Fruit fly (Drosophila melanogaster) whole organism, embryonic: ENCODE results near the gene CG1824.

Source experiments
- CG12769 ChIP-seq: fragments of 200-800 bp; sonication (Bioruptor generic); optimal IDR thresholded peaks from 2 replicates; lab custom pipeline; 2019; ENCODE audit warnings: missing biosample characterization, mild to moderate bottlenecking, missing genetic modification characterization, moderate library complexity
- CG14710 ChIP-seq: fragments of 200-800 bp; sonication (Bioruptor generic); optimal IDR thresholded peaks from 3 replicates; lab custom pipeline; 2019; ENCODE audit warnings: missing biosample characterization, mild to moderate bottlenecking, missing genetic modification characterization, moderate library complexity
- CG15479 ChIP-seq: fragments of 200-800 bp; sonication (Bioruptor generic); optimal IDR thresholded peaks from 3 replicates; lab custom pipeline; 2019; ENCODE audit warnings: missing biosample characterization, mild to moderate bottlenecking, missing genetic modification characterization, moderate library complexity
- CG8388 ChIP-seq: fragments of 200-800 bp; sonication (Bioruptor generic); optimal IDR thresholded peaks from 2 replicates; lab custom pipeline; 2019; ENCODE audit warnings: missing biosample characterization, mild to moderate bottlenecking, missing genetic modification characterization, moderate library complexity
- ERR ChIP-seq: fragments of 200-800 bp; sonication (Bioruptor generic); optimal IDR thresholded peaks from 2 replicates; lab custom pipeline; 2016; ENCODE audit warnings: missing biosample characterization, missing genetic modification characterization
- H2.0 ChIP-seq: fragments of 200-800 bp; sonication (Bioruptor generic); IDR thresholded peaks from 2 replicates; pipeline ENCODE4 v1.3.6; 2022; ENCODE audit warnings: missing biosample characterization, missing genetic modification characterization
- cad ChIP-seq: fragments of >200 bp; optimal IDR thresholded peaks from 2 replicates; lab custom pipeline; 2017; ENCODE audit warnings: missing biosample characterization, missing genetic modification characterization
- crp ChIP-seq, 2 experiments: fragments of 200-800 bp; sonication (Bioruptor generic); optimal IDR thresholded peaks; 2 replicates in 1 of 2; 3 replicates in 1 of 2; lab custom pipeline; 2017; ENCODE audit warnings: missing biosample characterization in 2 of 2, missing genetic modification characterization in 2 of 2, mild to moderate bottlenecking in 1 of 2, moderate library complexity in 1 of 2
- luna ChIP-seq: fragments of 200-800 bp; sonication (Bioruptor generic); optimal IDR thresholded peaks from 2 replicates; lab custom pipeline; 2016; ENCODE audit warnings: missing biosample characterization, missing genetic modification characterization
- slbo ChIP-seq: fragments of 200-800 bp; sonication (Bioruptor generic); IDR thresholded peaks from 2 replicates; pipeline ENCODE4 v1.3.6; 2022; ENCODE audit warnings: missing biosample characterization, missing genetic modification characterization
- tup ChIP-seq: fragments of 200-800 bp; sonication (Bioruptor generic); optimal IDR thresholded peaks from 2 replicates; lab custom pipeline; 2016; ENCODE audit warnings: missing biosample characterization, mild to moderate bottlenecking, missing genetic modification characterization, moderate library complexity

DNA sequence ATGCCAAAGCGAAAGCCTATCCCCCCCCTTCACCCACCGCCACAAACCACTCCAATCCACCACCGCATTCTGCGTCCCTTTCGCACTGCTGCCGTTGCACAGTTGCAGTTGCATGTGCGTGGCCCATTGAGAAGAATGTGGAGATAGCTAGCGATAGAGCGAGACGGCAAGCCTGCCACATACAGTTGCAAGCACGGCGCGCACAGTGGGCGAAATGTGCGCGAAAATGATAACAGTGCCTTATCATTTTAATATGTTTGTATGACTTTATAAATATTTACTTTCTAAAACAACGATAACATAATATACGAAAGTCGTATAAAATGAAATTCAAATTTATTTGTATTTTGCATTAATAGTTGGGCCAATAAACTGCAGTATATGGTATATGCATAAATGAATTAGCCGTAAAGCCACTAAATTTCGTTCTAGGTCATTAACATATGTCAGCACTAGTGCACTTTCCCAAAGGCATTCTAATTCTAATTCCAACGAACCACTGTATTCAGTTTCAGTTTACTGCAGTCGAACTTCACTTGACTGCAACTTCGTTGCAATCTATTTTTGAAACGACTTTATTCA lies 19.5 kb downstream of the CG1824 start:
- TF ChIP-seq CG8388 (GFP tag; lab: Kevin White, UChicago) (peak; percentile 76), CG15479 (GFP tag; lab: Kevin White, UChicago) (peak; percentile 80), crp (GFP tag; optimal IDR thresholded peaks at IDR 0.05; lab: Kevin White, UChicago) (no peak), cad (GFP tag; lab: Kevin White, UChicago) (no peak), CG12769 (tag; lab: Kevin White, UChicago) (no peak), ERR (GFP tag; lab: Kevin White, UChicago) (no peak), slbo (GFP tag; lab: Robert Waterston, UW) (no peak), tup (no peak), CG14710 (tag; lab: Kevin White, UChicago) (peak; percentile 85), luna (GFP tag; lab: Kevin White, UChicago) (no peak), H2.0 (GFP tag; lab: Robert Waterston, UW) (no peak)
